Fruit fly (Drosophila melanogaster) whole organism, wandering third instar larva: ENCODE measurements around the gene lectin-21Ca.

ENCODE experiments used
- Abd-B ChIP-seq: fragments of >200 bp; optimal IDR thresholded peaks from 2 replicates; lab custom pipeline; 2017; ENCODE audit warnings: missing biosample characterization, missing genetic modification characterization
- CG32264 ChIP-seq: fragments of 200-800 bp; sonication (Bioruptor generic); optimal IDR thresholded peaks from 2 replicates; lab custom pipeline; 2016; ENCODE audit warnings: missing biosample characterization, missing genetic modification characterization
- CG9705 ChIP-seq: fragments of 200-800 bp; sonication (Bioruptor generic); optimal IDR thresholded peaks from 2 replicates; lab custom pipeline; 2018; ENCODE audit warnings: missing biosample characterization, mild to moderate bottlenecking, missing genetic modification characterization
- CrebA ChIP-seq: fragments of 200-800 bp; sonication (Bioruptor generic); optimal IDR thresholded peaks from 2 replicates; lab custom pipeline; 2016; ENCODE audit warnings: missing biosample characterization, mild to moderate bottlenecking, missing genetic modification characterization, borderline replicate concordance
- Dfd ChIP-seq: fragments of >200 bp; optimal IDR thresholded peaks from 2 replicates; lab custom pipeline; 2017; ENCODE audit warnings: missing biosample characterization, missing genetic modification characterization
- Dif ChIP-seq: fragments of 200-275, 200-300 bp; sonication (Bioruptor generic); optimal IDR thresholded peaks from 2 replicates; lab custom pipeline; 2018; ENCODE audit warnings: missing biosample characterization, missing genetic modification characterization; ENCODE audit not compliant: partially characterized antibody
- GATAd ChIP-seq: sonication (Bioruptor generic); optimal IDR thresholded peaks from 2 replicates; lab custom pipeline; 2016; ENCODE audit warnings: missing biosample characterization, missing genetic modification characterization
- HLH106 ChIP-seq: fragments of 200-800 bp; optimal IDR thresholded peaks from 3 replicates; lab custom pipeline; 2019; ENCODE audit warnings: missing biosample characterization, mild to moderate bottlenecking, missing genetic modification characterization, moderate library complexity
- Hnf4 ChIP-seq: fragments of 200-800 bp; sonication (Bioruptor generic); optimal IDR thresholded peaks from 2 replicates; lab custom pipeline; 2016; ENCODE audit warnings: missing biosample characterization, mild to moderate bottlenecking, missing genetic modification characterization
- Hr78 ChIP-seq: fragments of >200 bp; optimal IDR thresholded peaks from 2 replicates; lab custom pipeline; 2017; ENCODE audit warnings: missing biosample characterization, missing genetic modification characterization
- Hr83 ChIP-seq: fragments of 200-300 bp; sonication (Bioruptor generic); optimal IDR thresholded peaks from 2 replicates; lab custom pipeline; 2016; ENCODE audit warnings: missing biosample characterization, mild to moderate bottlenecking, missing genetic modification characterization, moderate library complexity; ENCODE audit not compliant: poor library complexity, severe bottlenecking
- Jra ChIP-seq: sonication (Bioruptor generic); optimal IDR thresholded peaks from 2 replicates; lab custom pipeline; 2016; ENCODE audit warnings: missing biosample characterization, missing genetic modification characterization
- Mio ChIP-seq: sonication (Bioruptor generic); optimal IDR thresholded peaks from 2 replicates; lab custom pipeline; 2016; ENCODE audit warnings: missing biosample characterization, missing genetic modification characterization
- Myc ChIP-seq: fragments of >200 bp; optimal IDR thresholded peaks from 2 replicates; lab custom pipeline; 2017
- N ChIP-seq: fragments of >200 bp; optimal IDR thresholded peaks from 2 replicates; lab custom pipeline; 2018; ENCODE audit warnings: missing biosample characterization, missing external identifiers, missing genetic modification characterization
- OdsH ChIP-seq: fragments of 200-800 bp; sonication (Bioruptor generic); optimal IDR thresholded peaks from 2 replicates; lab custom pipeline; 2016; ENCODE audit warnings: missing biosample characterization, mild to moderate bottlenecking, missing genetic modification characterization
- Rel ChIP-seq, 2 experiments: fragments of 200-800 bp; sonication (Bioruptor generic) in 1 of 2; optimal IDR thresholded peaks; 2 replicates in 1 of 2; 3 replicates in 1 of 2; lab custom pipeline; 2016 to 2019; ENCODE audit warnings: mild to moderate bottlenecking in 2 of 2, missing biosample characterization in 2 of 2, missing genetic modification characterization in 2 of 2, moderate library complexity in 1 of 2
- Sp1 ChIP-seq: fragments of 200-800 bp; sonication (Bioruptor generic); optimal IDR thresholded peaks from 3 replicates; lab custom pipeline; 2019; ENCODE audit warnings: missing biosample characterization, mild to moderate bottlenecking, missing genetic modification characterization, moderate library complexity
- Vsx2 ChIP-seq: fragments of 200-300, 225-300 bp; sonication (Bioruptor generic); optimal IDR thresholded peaks from 2 replicates; lab custom pipeline; 2018; ENCODE audit warnings: missing biosample characterization, missing genetic modification characterization; ENCODE audit not compliant: partially characterized antibody
- br ChIP-seq: fragments of 200-800 bp; sonication (Bioruptor generic); optimal IDR thresholded peaks from 2 replicates; lab custom pipeline; 2016; ENCODE audit warnings: missing biosample characterization, missing genetic modification characterization
- brk ChIP-seq: fragments of 200-800 bp; sonication (Bioruptor generic); optimal IDR thresholded peaks from 2 replicates; lab custom pipeline; 2016; ENCODE audit warnings: missing biosample characterization, mild to moderate bottlenecking, missing genetic modification characterization
- dl ChIP-seq, 2 experiments: fragments of 175-275, 200-275 bp in 1 of 2; fragments of 200-275 bp in 1 of 2; sonication (Bioruptor generic); optimal IDR thresholded peaks; lab custom pipeline; 2018; ENCODE audit warnings: mild to moderate bottlenecking in 2 of 2, missing biosample characterization in 2 of 2, missing genetic modification characterization in 2 of 2, moderate library complexity in 2 of 2; ENCODE audit not compliant: partially characterized antibody in 2 of 2, insufficient read depth in 1 of 2
- dmrt93B ChIP-seq: fragments of 200-800 bp; sonication (Bioruptor generic); optimal IDR thresholded peaks from 2 replicates; lab custom pipeline; 2018; ENCODE audit warnings: missing biosample characterization, mild to moderate bottlenecking, missing genetic modification characterization
- dsf ChIP-seq: sonication (Bioruptor generic); optimal IDR thresholded peaks from 2 replicates; lab custom pipeline; 2016; ENCODE audit warnings: missing biosample characterization, missing genetic modification characterization, borderline replicate concordance
- ey ChIP-seq: fragments of 200-800 bp; sonication (Bioruptor generic); optimal IDR thresholded peaks from 2 replicates; lab custom pipeline; 2016; ENCODE audit warnings: missing biosample characterization, missing genetic modification characterization
- foxo ChIP-seq, 2 experiments: fragments of 200-800 bp; sonication (Bioruptor generic); optimal IDR thresholded peaks; 2 replicates in 1 of 2; 3 replicates in 1 of 2; lab custom pipeline; 2016 to 2017; ENCODE audit warnings: missing biosample characterization in 2 of 2, missing genetic modification characterization in 2 of 2
- fru ChIP-seq: fragments of 200-800 bp; sonication (Bioruptor generic); optimal IDR thresholded peaks from 3 replicates; lab custom pipeline; 2016; ENCODE audit warnings: missing biosample characterization, mild to moderate bottlenecking, missing genetic modification characterization
- h ChIP-seq: fragments of 200-800 bp; sonication (Bioruptor generic); optimal IDR thresholded peaks from 3 replicates; lab custom pipeline; 2016; ENCODE audit warnings: missing biosample characterization, mild to moderate bottlenecking, missing genetic modification characterization
- jim ChIP-seq: fragments of 175-275, 200-325 bp; sonication (Bioruptor generic); optimal IDR thresholded peaks from 2 replicates; lab custom pipeline; 2016; ENCODE audit warnings: missing biosample characterization, mild to moderate bottlenecking, missing genetic modification characterization
- lola ChIP-seq: fragments of >200 bp; optimal IDR thresholded peaks from 2 replicates; lab custom pipeline; 2017; ENCODE audit warnings: missing biosample characterization, missing genetic modification characterization
- pan ChIP-seq: fragments of >200 bp; optimal IDR thresholded peaks from 2 replicates; lab custom pipeline; 2017
- psq ChIP-seq: fragments of 200-800 bp; sonication (Bioruptor generic); optimal IDR thresholded peaks from 3 replicates; lab custom pipeline; 2017; ENCODE audit warnings: missing biosample characterization, mild to moderate bottlenecking, missing genetic modification characterization, moderate library complexity
- rgr ChIP-seq: fragments of 200-800 bp; sonication (Bioruptor generic); optimal IDR thresholded peaks from 3 replicates; lab custom pipeline; 2016; ENCODE audit warnings: missing biosample characterization, mild to moderate bottlenecking, missing genetic modification characterization
- sage ChIP-seq: fragments of 200-800 bp; sonication (Bioruptor generic); optimal IDR thresholded peaks from 2 replicates; lab custom pipeline; 2016; ENCODE audit warnings: missing biosample characterization, mild to moderate bottlenecking, missing genetic modification characterization
- sv ChIP-seq: fragments of 200-800 bp; sonication (Bioruptor generic); optimal IDR thresholded peaks from 3 replicates; lab custom pipeline; 2016; ENCODE audit warnings: missing biosample characterization, missing genetic modification characterization
- tai ChIP-seq: sonication (Bioruptor generic); optimal IDR thresholded peaks from 2 replicates; lab custom pipeline; 2016; ENCODE audit warnings: missing biosample characterization, missing genetic modification characterization
- usp ChIP-seq: fragments of >200 bp; optimal IDR thresholded peaks from 2 replicates; lab custom pipeline; 2017; ENCODE audit warnings: missing biosample characterization, missing genetic modification characterization
- woc ChIP-seq: sonication (Bioruptor generic); optimal IDR thresholded peaks from 2 replicates; lab custom pipeline; 2016; ENCODE audit warnings: missing biosample characterization, mild to moderate bottlenecking, missing genetic modification characterization

Gene lectin-21Ca

dm6 chr2L:674923-675322 lies 50.5 kb downstream of the lectin-21Ca start:
- TF ChIP-seq pan (no peak), Sp1 (GFP tag; lab: Kevin White, UChicago) (peak; percentile 34), Dfd (GFP tag; lab: Kevin White, UChicago) (no peak), CG32264 (GFP tag; lab: Kevin White, UChicago) (peak; percentile 38), rgr (GFP tag; lab: Kevin White, UChicago) (peak; percentile 62), OdsH (GFP tag; lab: Kevin White, UChicago) (peak; percentile 49), HLH106 (no peak), Mio (GFP tag; lab: Kevin White, UChicago) (no peak), Hr83 (GFP tag; lab: Kevin White, UChicago) (no peak), dsf (GFP tag; lab: Kevin White, UChicago) (no peak), Myc (lab: Kevin White, UChicago) (no peak), Vsx2 (GFP tag; lab: Kevin White, UChicago) (no peak), Dif (no peak), lola (no peak), CG9705 (GFP tag; lab: Kevin White, UChicago) (no peak), dmrt93B (GFP tag; lab: Kevin White, UChicago) (peak; percentile 28), CrebA (GFP tag; lab: Kevin White, UChicago) (no peak), Rel (GFP tag; optimal IDR thresholded peaks at IDR 0.05; lab: Kevin White, UChicago) (no peak), Rel (tag; optimal IDR thresholded peaks at IDR 0.05; lab: Kevin White, UChicago) (no peak), usp (GFP tag; lab: Kevin White, UChicago) (no peak), Hnf4 (GFP tag; lab: Kevin White, UChicago) (peak; percentile 15), Abd-B (GFP tag; lab: Kevin White, UChicago) (no peak), psq (GFP tag; lab: Kevin White, UChicago) (peak; percentile 37), GATAd (no peak), woc (GFP tag; lab: Kevin White, UChicago) (peak; percentile 62), sage (no peak), Hr78 (GFP tag; lab: Kevin White, UChicago) (no peak), brk (peak; percentile 18), sv (no peak), ey (GFP tag; lab: Kevin White, UChicago) (peak; percentile 64), N (GFP tag; lab: Kevin White, UChicago) (no peak), Jra (no peak), fru (peak; percentile 76), dl (GFP tag; optimal IDR thresholded peaks at IDR 0.05; lab: Kevin White, UChicago; ENCODE audit: insufficient read depth in 1 of 2, partially characterized antibody in 2 of 2) (no peak), foxo (GFP tag; optimal IDR thresholded peaks at IDR 0.05; lab: Kevin White, UChicago) (peak in 1 of 2 experiments; percentile 68), br (peak; percentile 53), jim (GFP tag; lab: Kevin White, UChicago) (no peak), h (GFP tag; lab: Kevin White, UChicago) (peak; percentile 72), tai (GFP tag; lab: Kevin White, UChicago) (no peak)
